Worm (Caenorhabditis elegans): ENCODE measurements around the gene C35D10.7.

Gene C35D10.7

DNA sequence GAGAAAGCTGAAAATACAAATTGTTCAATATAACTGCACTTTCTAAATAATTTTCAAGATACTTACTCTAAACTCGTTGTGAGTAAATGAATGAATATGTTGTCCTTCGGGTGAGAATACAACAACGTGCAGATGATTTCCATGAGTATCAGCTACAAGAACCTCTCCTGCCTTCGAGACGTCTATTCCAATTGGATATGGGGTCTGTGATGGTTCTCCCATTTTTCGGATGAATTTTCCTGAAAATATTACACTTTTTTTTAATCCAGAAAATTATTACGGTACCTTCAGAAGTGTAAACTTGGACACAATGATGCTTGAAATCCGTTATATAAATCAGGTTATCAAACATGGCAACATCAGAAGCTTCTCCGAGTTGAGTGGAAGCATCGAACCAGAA lies 39.3 kb downstream of the C35D10.7 start:
- no peak for TF ChIP-seq nhr-90 (tag; optimal IDR thresholded peaks at IDR 0.05)
- no peak for TF ChIP-seq zim-3 (tag; optimal IDR thresholded peaks at IDR 0.05)
- no peak for TF ChIP-seq F57A8.1 (GFP tag; optimal IDR thresholded peaks at IDR 0.05)
- TF ChIP-seq F37B4.10 (GFP tag; IDR thresholded peaks at IDR 0.05): no peak
- no peak for TF ChIP-seq mel-28 (tag; optimal IDR thresholded peaks at IDR 0.05; ENCODE audit: borderline replicate concordance)
- no peak for TF ChIP-seq ceh-27 (GFP tag; optimal IDR thresholded peaks at IDR 0.05)
- TF ChIP-seq F22D6.2 (tag; optimal IDR thresholded peaks at IDR 0.05): no peak
- no peak for TF ChIP-seq nfya-1 (tag; optimal IDR thresholded peaks at IDR 0.05; ENCODE audit: borderline replicate concordance, insufficient read depth)
- TF ChIP-seq unc-62 (GFP tag; optimal IDR thresholded peaks at IDR 0.05): no peak
- TF ChIP-seq madf-10 (tag; optimal IDR thresholded peaks at IDR 0.05): no peak
- TF ChIP-seq mes-4 (tag; optimal IDR thresholded peaks at IDR 0.05): no peak
- no peak for TF ChIP-seq tlf-1 (GFP tag; optimal IDR thresholded peaks at IDR 0.05)

DNA sequence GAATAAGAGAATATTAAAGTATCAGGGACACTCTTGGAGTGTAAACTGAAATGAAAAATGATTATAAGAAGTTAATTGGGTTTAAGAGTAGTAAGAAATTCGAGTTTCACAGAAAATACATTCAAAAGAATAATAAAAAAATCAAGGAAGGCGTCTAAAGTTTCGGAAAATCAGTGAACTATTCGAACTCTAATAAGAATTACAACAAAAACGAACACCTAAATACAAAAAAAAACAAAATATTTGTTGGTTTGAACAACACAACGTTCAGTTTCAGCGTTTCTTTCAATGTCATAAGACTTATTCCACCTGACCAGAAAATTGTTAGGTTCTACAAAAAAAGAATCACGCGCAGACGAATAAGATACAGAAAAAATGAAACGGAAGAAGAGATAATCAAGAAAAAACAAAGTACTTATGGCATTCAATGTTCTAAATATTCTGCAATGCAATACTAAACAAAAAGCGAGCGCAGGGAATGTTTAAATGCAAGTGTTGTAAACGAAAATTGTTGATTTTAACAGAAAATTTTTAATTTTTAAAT lies 43.1 kb downstream of the C35D10.7 start, which contains the start of gene nhl-2:
nhl-2 (minus strand) TSS at position 51 of the 544 bp plus-strand sequence.
- no peak for TF ChIP-seq Y67H2A.10 (GFP tag; conservative IDR thresholded peaks at IDR 0.05)
- no peak for TF ChIP-seq tbp1 (GFP tag; optimal IDR thresholded peaks at IDR 0.05)
- TF ChIP-seq sptf-2 (GFP tag; optimal IDR thresholded peaks at IDR 0.05): no peak
- no peak for TF ChIP-seq F10E7.11 (tag; optimal IDR thresholded peaks at IDR 0.05)
- no peak for TF ChIP-seq lir-1 (GFP tag; conservative IDR thresholded peaks at IDR 0.05)
- no peak for TF ChIP-seq nhr-27 (tag; optimal IDR thresholded peaks at IDR 0.05)
- TF ChIP-seq rec-8 (tag; optimal IDR thresholded peaks at IDR 0.05): no peak
- TF ChIP-seq madf-10 (tag; optimal IDR thresholded peaks at IDR 0.05): no peak
- no peak for TF ChIP-seq athp-1 (tag; optimal IDR thresholded peaks at IDR 0.05)
- TF ChIP-seq lag-1 (GFP tag; IDR thresholded peaks at IDR 0.05): no peak
- TF ChIP-seq hlh-26 (GFP tag; conservative IDR thresholded peaks at IDR 0.05): no peak
- TF ChIP-seq nhr-120 (GFP tag; IDR thresholded peaks at IDR 0.05): no peak
- no peak for TF ChIP-seq snpc-3.4 (tag; optimal IDR thresholded peaks at IDR 0.05)
- no peak for TF ChIP-seq ceh-100 (GFP tag; IDR thresholded peaks at IDR 0.05)
- TF ChIP-seq lin-35 (GFP tag; optimal IDR thresholded peaks at IDR 0.05): no peak
- no peak for TF ChIP-seq nfya-1 (tag; optimal IDR thresholded peaks at IDR 0.05; ENCODE audit: borderline replicate concordance, insufficient read depth)
- TF ChIP-seq B0035.1 (tag; optimal IDR thresholded peaks at IDR 0.05): no peak
- TF ChIP-seq rcor-1 (GFP tag; IDR thresholded peaks at IDR 0.05): no peak
- TF ChIP-seq mel-28 (tag; optimal IDR thresholded peaks at IDR 0.05; ENCODE audit: borderline replicate concordance): no peak

DNA sequence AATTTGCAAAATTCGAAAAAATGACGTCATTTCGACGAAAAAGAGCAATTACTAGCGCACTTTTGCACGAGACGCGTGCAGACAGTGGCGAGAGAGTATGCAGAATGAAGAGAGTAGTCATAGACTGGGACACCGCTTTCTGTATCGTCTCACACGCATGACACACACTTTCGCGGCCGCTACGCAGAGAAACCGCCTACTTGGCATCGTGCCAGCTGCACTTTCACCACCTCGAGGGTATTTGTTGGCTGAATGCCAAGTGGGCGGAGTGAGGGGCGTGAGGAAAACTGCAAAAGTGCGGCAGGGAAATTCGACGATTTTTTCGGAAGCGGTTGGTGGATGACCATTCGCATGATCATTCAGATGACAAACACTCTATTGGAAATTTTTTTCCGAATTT lies 43.7 kb downstream of the C35D10.7 start:
- TF ChIP-seq B0035.1 (tag; optimal IDR thresholded peaks at IDR 0.05): peak; percentile 93
- peak; percentile 99 for TF ChIP-seq nhr-80 (tag; optimal IDR thresholded peaks at IDR 0.05)
- TF ChIP-seq lag-1 (GFP tag; IDR thresholded peaks at IDR 0.05): peak; percentile 86; the same call in 1 of the 2 replicates
- peak; percentile 100 for TF ChIP-seq B0336.3 (GFP tag; IDR thresholded peaks at IDR 0.05)
- TF ChIP-seq ztf-6 (GFP tag; IDR thresholded peaks at IDR 0.05): peak; percentile 96
- TF ChIP-seq ama-1 (optimal IDR thresholded peaks at IDR 0.05): no peak
- TF ChIP-seq ama-1 (GFP tag; optimal IDR thresholded peaks at IDR 0.05): no peak
- no peak for TF ChIP-seq cebp-2 (GFP tag; IDR thresholded peaks at IDR 0.05)
- peak; percentile 58 for TF ChIP-seq mxl-1 (tag; optimal IDR thresholded peaks at IDR 0.05)
- TF ChIP-seq athp-1 (tag; optimal IDR thresholded peaks at IDR 0.05): peak; percentile 96
- TF ChIP-seq attf-3 (GFP tag; conservative IDR thresholded peaks at IDR 0.05): peak; percentile 76
- TF ChIP-seq ztf-22 (GFP tag; optimal IDR thresholded peaks at IDR 0.05): peak; percentile 99
- peak; percentile 22 for TF ChIP-seq F57A8.1 (GFP tag; optimal IDR thresholded peaks at IDR 0.05)
- TF ChIP-seq ztf-26 (tag; optimal IDR thresholded peaks at IDR 0.05): peak; percentile 99
- peak in 2 of 3 experiments; percentile 68 to 96 for TF ChIP-seq lin-35 (GFP tag; optimal IDR thresholded peaks at IDR 0.05)
- peak; percentile 70 for TF ChIP-seq egrh-3 (GFP tag; IDR thresholded peaks at IDR 0.05)
- TF ChIP-seq dpl-1 (GFP tag; optimal IDR thresholded peaks at IDR 0.05): peak; percentile 32
- TF ChIP-seq atf-7 (tag; optimal IDR thresholded peaks at IDR 0.05): peak; percentile 100
- 0 out of 2 replicates have a peak, but pooled peaks have one; percentile 62 for TF ChIP-seq attf-6 (GFP tag; IDR thresholded peaks at IDR 0.05)
- peak; percentile 100 for TF ChIP-seq C06A6.2 (GFP tag; conservative IDR thresholded peaks at IDR 0.05)
- TF ChIP-seq cebp-1 (GFP tag; IDR thresholded peaks at IDR 0.05): peak; percentile 87
- peak; percentile 98 for TF ChIP-seq cebp-1 (tag; optimal IDR thresholded peaks at IDR 0.05)
- no peak for TF ChIP-seq hlh-12 (tag; optimal IDR thresholded peaks at IDR 0.05)
- TF ChIP-seq xnd-1 (tag; optimal IDR thresholded peaks at IDR 0.05): no peak

Measured in whole organism, young adult.